Worm (Caenorhabditis elegans) whole organism, L4 larva: ENCODE data around the gene col-183.

Source experiments
- F44E2.7 ChIP-seq: fragments of 200-800 bp; sonication (Bioruptor generic); IDR thresholded peaks from 2 replicates; pipeline ENCODE4 v2.1.2; 2022; ENCODE audit warnings: missing genetic modification characterization, missing compliant biosample characterization
- F49E8.2 ChIP-seq: sonication (generic microtip); optimal IDR thresholded peaks from 2 replicates; lab custom pipeline; 2016; ENCODE audit warnings: missing compliant biosample characterization, mild to moderate bottlenecking, missing genetic modification characterization, borderline replicate concordance
- T20F7.1 ChIP-seq: fragments of 200-800 bp; sonication (Bioruptor generic); optimal IDR thresholded peaks from 2 replicates; lab custom pipeline; 2018; ENCODE audit warnings: mild to moderate bottlenecking, missing genetic modification characterization, missing compliant biosample characterization
- Y5F2A.4 ChIP-seq: fragments of 200-800 bp; sonication (Bioruptor generic); optimal IDR thresholded peaks from 2 replicates; lab custom pipeline; 2018; ENCODE audit warnings: mild to moderate bottlenecking, missing genetic modification characterization, missing compliant biosample characterization
- Y75B8A.6 ChIP-seq: fragments of 200-800 bp; sonication (Bioruptor generic); IDR thresholded peaks from 2 replicates; pipeline ENCODE4 v1.3.6; 2022; ENCODE audit warnings: missing genetic modification reagents, missing genetic modification characterization, missing compliant biosample characterization
- ZK546.5 ChIP-seq, 2 experiments: sonication (generic microtip); optimal IDR thresholded peaks; 2 replicates each; lab custom pipeline; 2017; ENCODE audit warnings: missing biosample characterization in 2 of 2, missing genetic modification characterization in 2 of 2
- aha-1 ChIP-seq: fragments of 150-350 bp; peaks from one replicate; lab custom pipeline; 2014; ENCODE audit warnings: missing biosample characterization, missing genetic modification characterization
- aly-2 ChIP-seq: sonication (generic microtip); optimal IDR thresholded peaks from 2 replicates; lab custom pipeline; 2018; ENCODE audit warnings: missing biosample characterization, missing genetic modification characterization
- ama-1 ChIP-seq: fragments of 150-350 bp; optimal IDR thresholded peaks from 2 replicates; lab custom pipeline; 2014; ENCODE audit warnings: inconsistent platforms, mixed read lengths
- attf-4 ChIP-seq: sonication (generic microtip); optimal IDR thresholded peaks from 3 replicates; lab custom pipeline; 2017; ENCODE audit warnings: missing biosample characterization, missing genetic modification characterization
- ceh-28 ChIP-seq: fragments of 150-350 bp; optimal IDR thresholded peaks from 2 replicates; lab custom pipeline; 2014; ENCODE audit warnings: missing biosample characterization, missing genetic modification reagents, missing genetic modification characterization
- ceh-44 ChIP-seq: fragments of 200-800 bp; sonication (Bioruptor generic); IDR thresholded peaks from 2 replicates; pipeline ENCODE4 v1.3.6; 2022; ENCODE audit warnings: missing genetic modification reagents, missing genetic modification characterization, missing compliant biosample characterization
- ces-1 ChIP-seq: fragments of 150-350 bp; sonication (generic microtip); optimal IDR thresholded peaks from 4 replicates; lab custom pipeline; 2014; ENCODE audit warnings: missing biosample characterization, missing genetic modification reagents, missing genetic modification characterization
- cey-2 ChIP-seq: sonication (generic microtip); optimal IDR thresholded peaks from 3 replicates; lab custom pipeline; 2017; ENCODE audit warnings: missing genetic modification characterization, mild to moderate bottlenecking, missing compliant biosample characterization, antibody characterized with exemption, borderline replicate concordance; ENCODE audit not compliant: insufficient read depth
- daf-16 ChIP-seq, 3 experiments: sonication (generic microtip); optimal IDR thresholded peaks; 2 replicates each; lab custom pipeline; 2016 to 2017; ENCODE audit warnings: missing genetic modification characterization in 3 of 3, missing genetic modification reagents in 3 of 3, mild to moderate bottlenecking in 2 of 3, missing compliant biosample characterization in 2 of 3, missing biosample characterization in 1 of 3, moderate library complexity in 1 of 3
- daf-19 ChIP-seq: fragments of 200-800 bp; sonication (Bioruptor generic); conservative IDR thresholded peaks from 2 replicates; pipeline ENCODE4 v1.3.6; 2022; ENCODE audit warnings: missing genetic modification characterization, missing compliant biosample characterization
- daf-8 ChIP-seq: fragments of 200-800 bp; sonication (Bioruptor generic); IDR thresholded peaks from 2 replicates; pipeline ENCODE4 v1.3.6; 2022; ENCODE audit warnings: missing genetic modification characterization, missing compliant biosample characterization
- dmd-9 ChIP-seq: fragments of 200-800 bp; sonication (Bioruptor generic); IDR thresholded peaks from 2 replicates; pipeline ENCODE4 v1.3.6; 2022; ENCODE audit warnings: missing genetic modification reagents, missing genetic modification characterization, missing compliant biosample characterization
- dpl-1 ChIP-seq: fragments of 150-350 bp; optimal IDR thresholded peaks from 2 replicates; lab custom pipeline; 2014; ENCODE audit warnings: missing biosample characterization, missing genetic modification reagents, missing genetic modification characterization
- egl-43 ChIP-seq: fragments of 200-800 bp; sonication (Bioruptor generic); IDR thresholded peaks from 2 replicates; pipeline ENCODE4 v1.3.6; 2022; ENCODE audit warnings: missing genetic modification reagents, missing genetic modification characterization, missing compliant biosample characterization
- fkh-10 ChIP-seq: fragments of 150-350 bp; optimal IDR thresholded peaks from 2 replicates; lab custom pipeline; 2014; ENCODE audit warnings: missing biosample characterization, missing genetic modification reagents, missing genetic modification characterization
- hmg-1.1 ChIP-seq: fragments of 200-800 bp; sonication (Bioruptor generic); IDR thresholded peaks from 2 replicates; pipeline ENCODE4 v1.3.6; 2022; ENCODE audit warnings: missing genetic modification reagents, missing genetic modification characterization, missing compliant biosample characterization
- lim-7 ChIP-seq: fragments of 200-800 bp; sonication (Bioruptor generic); IDR thresholded peaks from 2 replicates; pipeline ENCODE4 v1.3.6; 2022; ENCODE audit warnings: missing genetic modification characterization, missing compliant biosample characterization
- lin-15B ChIP-seq: fragments of 150-350 bp; sonication (generic microtip); optimal IDR thresholded peaks from 3 replicates; lab custom pipeline; 2014; ENCODE audit warnings: missing biosample characterization, missing genetic modification characterization
- lin-38 ChIP-seq: fragments of 200-800 bp; sonication (Bioruptor generic); IDR thresholded peaks from 2 replicates; pipeline ENCODE4 v1.3.6; 2022; ENCODE audit warnings: missing genetic modification reagents, missing genetic modification characterization, missing compliant biosample characterization
- lin-39 ChIP-seq: fragments of 150-350 bp; optimal IDR thresholded peaks from 2 replicates; lab custom pipeline; 2014; ENCODE audit warnings: missing biosample characterization, missing genetic modification reagents, missing genetic modification characterization
- lir-3 ChIP-seq: sonication (generic microtip); optimal IDR thresholded peaks from 2 replicates; lab custom pipeline; 2016; ENCODE audit warnings: mild to moderate bottlenecking, missing genetic modification characterization, missing compliant biosample characterization
- lsy-2 ChIP-seq, 2 experiments: fragments of 150-350 bp in 1 of 2; sonication (generic microtip) in 1 of 2; optimal IDR thresholded peaks; 2 replicates each; lab custom pipeline; 2014 to 2017; ENCODE audit warnings: missing biosample characterization in 2 of 2, missing genetic modification characterization in 2 of 2
- madf-5 ChIP-seq, 2 experiments: fragments of 200-800 bp; sonication (Bioruptor generic); IDR thresholded peaks; 2 replicates each; pipeline ENCODE4 v1.3.6; 2022; ENCODE audit warnings: missing compliant biosample characterization in 2 of 2, missing genetic modification characterization in 2 of 2
- mdl-1 ChIP-seq, 2 experiments: fragments of 150-350 bp in 1 of 2; sonication (generic microtip) in 1 of 2; optimal IDR thresholded peaks; 2 replicates each; lab custom pipeline; 2014 to 2017; ENCODE audit warnings: missing biosample characterization in 2 of 2, missing genetic modification characterization in 2 of 2
- mep-1 ChIP-seq: fragments of 150-350 bp; sonication (generic microtip); optimal IDR thresholded peaks from 3 replicates; lab custom pipeline; 2014; ENCODE audit warnings: missing biosample characterization, missing genetic modification characterization
- mes-2 ChIP-seq: sonication (generic microtip); optimal IDR thresholded peaks from 2 replicates; lab custom pipeline; 2016; ENCODE audit warnings: missing genotype, mild to moderate bottlenecking, missing genetic modification characterization, missing compliant biosample characterization; ENCODE audit not compliant: poor library complexity, severe bottlenecking
- mxl-2 ChIP-seq: fragments of 200-800 bp; sonication (Bioruptor generic); conservative IDR thresholded peaks from 2 replicates; pipeline ENCODE4 v1.3.6; 2022; ENCODE audit warnings: missing genetic modification reagents, missing genetic modification characterization, missing compliant biosample characterization
- mxl-3 ChIP-seq: fragments of 200-800 bp; sonication (Bioruptor generic); optimal IDR thresholded peaks from 2 replicates; lab custom pipeline; 2018; ENCODE audit warnings: mild to moderate bottlenecking, missing genetic modification characterization, missing compliant biosample characterization
- nhr-237 ChIP-seq: sonication (generic microtip); optimal IDR thresholded peaks from 2 replicates; lab custom pipeline; 2017; ENCODE audit warnings: missing biosample characterization, missing genetic modification characterization
- nhr-28 ChIP-seq: fragments of 150-350 bp; optimal IDR thresholded peaks from 2 replicates; lab custom pipeline; 2014; ENCODE audit warnings: missing biosample characterization, missing genetic modification characterization
- nhr-6 ChIP-seq: fragments of 150-350 bp; optimal IDR thresholded peaks from 2 replicates; lab custom pipeline; 2014; ENCODE audit warnings: missing biosample characterization, missing genetic modification characterization
- pha-4 ChIP-seq, 2 experiments: fragments of 150-350 bp in 1 of 2; fragments of 200-800 bp in 1 of 2; sonication (Bioruptor generic) in 1 of 2; IDR thresholded peaks in 1 of 2; optimal IDR thresholded peaks in 1 of 2; 2 replicates each; pipeline versions ENCODE4 v1.3.6 to Lab custom; 2014 to 2022; ENCODE audit warnings: missing genetic modification characterization in 2 of 2, missing genetic modification reagents in 2 of 2, missing biosample characterization in 1 of 2, missing compliant biosample characterization in 1 of 2
- saeg-2 ChIP-seq: fragments of 200-800 bp; sonication (Bioruptor generic); IDR thresholded peaks from 2 replicates; pipeline ENCODE4 v1.3.6; 2022; ENCODE audit warnings: missing genetic modification reagents, missing genetic modification characterization, missing compliant biosample characterization
- set-16 ChIP-seq: fragments of 200-800 bp; sonication (Bioruptor generic); IDR thresholded peaks from 2 replicates; pipeline ENCODE4 v1.3.6; 2022; ENCODE audit warnings: missing genetic modification reagents, missing genetic modification characterization, missing compliant biosample characterization
- snpc-1.2 ChIP-seq: fragments of 200-800 bp; sonication (Bioruptor generic); IDR thresholded peaks from 2 replicates; pipeline ENCODE4 v1.3.6; 2022; ENCODE audit warnings: missing genetic modification reagents, missing genetic modification characterization, missing compliant biosample characterization
- snpc-4 ChIP-seq: fragments of 150-350 bp; optimal IDR thresholded peaks from 2 replicates; lab custom pipeline; 2014; ENCODE audit warnings: missing biosample characterization, missing genetic modification characterization
- spr-3 ChIP-seq: fragments of 200-800 bp; sonication (Bioruptor generic); optimal IDR thresholded peaks from 2 replicates; lab custom pipeline; 2018; ENCODE audit warnings: mild to moderate bottlenecking, missing genetic modification characterization, missing compliant biosample characterization
- tra-1 ChIP-seq: fragments of 200-800 bp; sonication (Bioruptor generic); IDR thresholded peaks from 2 replicates; pipeline ENCODE4 v1.3.6; 2022; ENCODE audit warnings: missing genetic modification reagents, missing genetic modification characterization, missing compliant biosample characterization
- vab-7 ChIP-seq: fragments of 200-800 bp; sonication (Bioruptor generic); IDR thresholded peaks from 2 replicates; pipeline ENCODE4 v1.3.6; 2022; ENCODE audit warnings: missing genetic modification reagents, missing genetic modification characterization, missing compliant biosample characterization
- zip-2 ChIP-seq: fragments of 150-350 bp; optimal IDR thresholded peaks from 2 replicates; lab custom pipeline; 2014; ENCODE audit warnings: missing biosample characterization, missing genetic modification characterization
- ztf-11 ChIP-seq: fragments of 150-350 bp; optimal IDR thresholded peaks from 2 replicates; lab custom pipeline; 2014; ENCODE audit warnings: missing biosample characterization, missing genetic modification characterization

col-183 gene

DNA sequence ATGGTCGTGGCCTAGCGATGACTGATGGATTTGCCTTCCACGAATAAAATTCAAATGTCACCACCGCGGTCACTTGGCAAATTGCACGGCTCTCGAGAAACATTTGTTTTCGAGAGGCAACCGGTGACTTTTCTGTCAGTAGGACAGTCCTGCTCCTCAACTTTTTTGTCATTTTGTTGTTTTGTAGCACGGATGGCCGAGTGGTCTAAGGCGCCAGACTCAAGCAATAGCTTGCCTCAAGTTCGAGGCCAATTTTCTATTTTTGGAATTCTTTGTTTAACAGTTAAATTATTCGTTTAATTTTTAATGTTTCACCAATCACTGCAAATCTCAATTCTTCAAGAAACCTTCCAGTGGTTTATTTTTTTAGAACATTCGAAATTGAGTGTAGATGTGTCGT, 23.3 kb downstream of the col-183 start:
- TF ChIP-seq daf-16 (GFP tag; optimal IDR thresholded peaks at IDR 0.05; lab: Kevin White, UChicago): no peak
- peak; percentile 35 for TF ChIP-seq daf-16 (tag; optimal IDR thresholded peaks at IDR 0.05; lab: Kevin White, UChicago)
- TF ChIP-seq madf-5 (GFP tag; IDR thresholded peaks at IDR 0.05; lab: Robert Waterston, UW): 0 out of 4 replicates have a peak, but pooled peaks of 1 of the 2 experiments have one; percentile 28
- no peak for TF ChIP-seq mes-2 (tag; lab: Kevin White, UChicago)
- TF ChIP-seq Y75B8A.6 (GFP tag; lab: Robert Waterston, UW): no peak
- no peak for TF ChIP-seq ces-1 (GFP tag; lab: Kevin White, UChicago)
- TF ChIP-seq saeg-2 (GFP tag; lab: Robert Waterston, UW): no peak
- TF ChIP-seq ceh-44: no peak
- no peak for TF ChIP-seq fkh-10 (GFP tag; lab: Kevin White, UChicago)
- no peak for TF ChIP-seq dmd-9
- TF ChIP-seq snpc-4 (tag; lab: Kevin White, UChicago): no peak
- TF ChIP-seq hmg-1.1 (GFP tag; lab: Robert Waterston, UW): no peak
- no peak for TF ChIP-seq attf-4 (tag; lab: Kevin White, UChicago)
- TF ChIP-seq mdl-1 (tag; optimal IDR thresholded peaks at IDR 0.05; lab: Kevin White, UChicago): no peak
- TF ChIP-seq F49E8.2 (tag; lab: Kevin White, UChicago): no peak
- peak; percentile 94 for TF ChIP-seq aha-1 (tag; lab: Kevin White, UChicago)
- TF ChIP-seq ZK546.5 (tag; optimal IDR thresholded peaks at IDR 0.05; lab: Kevin White, UChicago): no peak
- no peak for TF ChIP-seq nhr-28 (tag; lab: Kevin White, UChicago)
- no peak for TF ChIP-seq set-16 (GFP tag; lab: Robert Waterston, UW)
- TF ChIP-seq lin-38 (GFP tag; lab: Robert Waterston, UW): peak; percentile 41; the same call in 1 of the 2 replicates
- TF ChIP-seq spr-3: no peak
- TF ChIP-seq lsy-2 (tag; optimal IDR thresholded peaks at IDR 0.05; lab: Kevin White, UChicago): no peak
- TF ChIP-seq lin-39 (tag; lab: Kevin White, UChicago): no peak
- no peak; the same call in 1 of the 2 replicates for TF ChIP-seq pha-4 (GFP tag; IDR thresholded peaks at IDR 0.05; lab: Robert Waterston, UW)
- no peak for TF ChIP-seq pha-4 (tag; optimal IDR thresholded peaks at IDR 0.05; lab: Kevin White, UChicago)
- no peak for TF ChIP-seq Y5F2A.4
- TF ChIP-seq lir-3 (tag; lab: Kevin White, UChicago): no peak
- TF ChIP-seq ztf-11 (tag; lab: Kevin White, UChicago): no peak
- no peak for TF ChIP-seq zip-2 (tag; lab: Kevin White, UChicago)
- no peak for TF ChIP-seq nhr-237
- peak; percentile 65 for TF ChIP-seq lim-7 (GFP tag; lab: Robert Waterston, UW)
- no peak for TF ChIP-seq lin-15B (tag; lab: Kevin White, UChicago)
- TF ChIP-seq cey-2: no peak
- 0 out of 2 replicates have a peak, but pooled peaks have one; percentile 37 for TF ChIP-seq egl-43
- no peak for TF ChIP-seq mxl-3 (GFP tag; lab: Kevin White, UChicago)
- TF ChIP-seq T20F7.1 (GFP tag; lab: Kevin White, UChicago): no peak
- TF ChIP-seq mxl-2: no peak
- TF ChIP-seq dpl-1 (GFP tag; lab: Kevin White, UChicago): no peak
- TF ChIP-seq mep-1 (tag; lab: Kevin White, UChicago): no peak
- TF ChIP-seq daf-8 (GFP tag; lab: Robert Waterston, UW): no peak
- TF ChIP-seq tra-1 (GFP tag; lab: Robert Waterston, UW): no peak
- no peak for TF ChIP-seq ceh-28
- no peak for TF ChIP-seq nhr-6 (tag; lab: Kevin White, UChicago)
- no peak for TF ChIP-seq vab-7 (GFP tag; lab: Robert Waterston, UW)
- no peak for TF ChIP-seq F44E2.7 (GFP tag; lab: Robert Waterston, UW)
- TF ChIP-seq daf-19: no peak
- TF ChIP-seq ama-1 (lab: Kevin White, UChicago): no peak
- no peak for TF ChIP-seq snpc-1.2
- no peak for TF ChIP-seq aly-2 (tag; lab: Kevin White, UChicago)
